Worm (Caenorhabditis elegans) whole organism, L2 larva: Measurements from ENCODE around the gene F31D5.6.

Experiments
- ZK546.5 ChIP-seq: sonication (generic microtip); optimal IDR thresholded peaks from 2 replicates; lab custom pipeline; 2017; ENCODE audit warnings: missing biosample characterization, missing genetic modification characterization
- ceh-82 ChIP-seq: fragments of 150-350 bp; optimal IDR thresholded peaks from 2 replicates; lab custom pipeline; 2014; ENCODE audit warnings: missing biosample characterization, missing genetic modification characterization

DNA sequence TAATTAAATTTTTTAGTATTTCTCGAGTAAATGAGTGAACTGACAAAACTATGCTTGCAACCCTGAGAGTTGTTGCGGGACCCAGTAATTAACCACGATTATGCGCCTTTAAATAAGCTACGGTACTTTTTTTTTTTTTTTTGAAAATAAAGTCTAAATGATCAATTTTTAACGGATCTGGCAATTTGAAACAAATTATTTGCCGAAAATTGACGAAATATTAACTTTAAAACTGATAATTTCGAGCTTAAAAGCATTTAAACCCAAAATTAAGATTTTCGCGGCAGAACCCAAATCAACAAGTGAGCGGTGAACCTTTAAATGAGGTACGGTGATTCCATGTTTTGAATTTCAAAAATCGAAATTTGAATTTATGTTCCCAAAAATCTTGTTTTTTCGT lies 13.0 kb downstream of the F31D5.6 start:
- TF ChIP-seq ZK546.5 (tag; lab: Kevin White, UChicago): no peak
- TF ChIP-seq ceh-82 (tag; lab: Kevin White, UChicago): no peak
